Fruit fly (Drosophila melanogaster) whole organism, embryonic: ENCODE measurements around the gene CG31294.

ENCODE experiments used
- BEAF-32 ChIP-seq: fragments of 200-800 bp; sonication (Bioruptor generic); optimal IDR thresholded peaks from 3 replicates; lab custom pipeline; 2017; ENCODE audit warnings: missing biosample characterization, missing genetic modification characterization, mild to moderate bottlenecking, moderate library complexity, missing genetic modification reagents
- CG10274 ChIP-seq: fragments of 200-800 bp; sonication (Bioruptor generic); optimal IDR thresholded peaks from 3 replicates; lab custom pipeline; 2017; ENCODE audit warnings: missing biosample characterization, mild to moderate bottlenecking, missing genetic modification characterization
- CG10979 ChIP-seq: fragments of 200-800 bp; sonication (Bioruptor generic); optimal IDR thresholded peaks from 2 replicates; lab custom pipeline; 2018; ENCODE audit warnings: missing biosample characterization, mild to moderate bottlenecking, missing genetic modification characterization, moderate library complexity
- CG12155 ChIP-seq: fragments of 200-800 bp; sonication (Bioruptor generic); optimal IDR thresholded peaks from 3 replicates; lab custom pipeline; 2016; ENCODE audit warnings: missing biosample characterization, missing genetic modification characterization
- CG15011 ChIP-seq: fragments of 200-800 bp; sonication (Bioruptor generic); optimal IDR thresholded peaks from 3 replicates; lab custom pipeline; 2018; ENCODE audit warnings: missing biosample characterization, mild to moderate bottlenecking, missing genetic modification characterization
- CG15696 ChIP-seq: fragments of 200-800 bp; sonication (Bioruptor generic); optimal IDR thresholded peaks from 2 replicates; lab custom pipeline; 2019; ENCODE audit warnings: missing biosample characterization, mild to moderate bottlenecking, missing genetic modification characterization, moderate library complexity
- CG18619 ChIP-seq: fragments of 200-800 bp; sonication (Bioruptor generic); optimal IDR thresholded peaks from 3 replicates; lab custom pipeline; 2017; ENCODE audit warnings: missing biosample characterization, mild to moderate bottlenecking, missing genetic modification characterization
- CG2199 ChIP-seq: fragments of 200-800 bp; sonication (Bioruptor generic); IDR thresholded peaks from 3 replicates; pipeline ENCODE4 v1.3.6; 2022; ENCODE audit warnings: missing biosample characterization, missing genetic modification characterization
- CG4617 ChIP-seq: fragments of 200-800 bp; sonication (Bioruptor generic); optimal IDR thresholded peaks from 3 replicates; lab custom pipeline; 2016; ENCODE audit warnings: missing biosample characterization, missing genetic modification characterization, borderline replicate concordance
- CG6175 ChIP-seq: fragments of 200-800 bp; sonication (Bioruptor generic); IDR thresholded peaks from 3 replicates; pipeline ENCODE4 v1.3.6; 2022; ENCODE audit warnings: missing biosample characterization, missing genetic modification characterization
- CG7786 ChIP-seq: fragments of 200-800 bp; sonication (Bioruptor generic); optimal IDR thresholded peaks from 2 replicates; lab custom pipeline; 2016; ENCODE audit warnings: missing biosample characterization, missing genetic modification characterization
- CG8281 ChIP-seq: fragments of 200-800 bp; sonication (Bioruptor generic); optimal IDR thresholded peaks from 2 replicates; lab custom pipeline; 2018; ENCODE audit warnings: missing biosample characterization, mild to moderate bottlenecking, missing genetic modification characterization, moderate library complexity
- CG8290 ChIP-seq, 3 experiments: fragments of 200-800 bp; sonication (Bioruptor generic); optimal IDR thresholded peaks; 2 replicates each; lab custom pipeline; 2016 to 2019; ENCODE audit warnings: missing biosample characterization in 3 of 3, missing genetic modification characterization in 3 of 3, mild to moderate bottlenecking in 2 of 3, moderate library complexity in 1 of 3
- CG9215 ChIP-seq: fragments of 200-800 bp; sonication (Bioruptor generic); IDR thresholded peaks from 2 replicates; pipeline ENCODE4 v1.3.6; 2022; ENCODE audit warnings: missing biosample characterization, missing genetic modification characterization
- CG9727 ChIP-seq: fragments of 200-800 bp; sonication (Bioruptor generic); optimal IDR thresholded peaks from 3 replicates; lab custom pipeline; 2017; ENCODE audit warnings: missing biosample characterization, mild to moderate bottlenecking, missing genetic modification characterization
- D19A ChIP-seq: fragments of 200-800 bp; optimal IDR thresholded peaks from 3 replicates; lab custom pipeline; 2019; ENCODE audit warnings: missing biosample characterization, mild to moderate bottlenecking, missing genetic modification characterization, moderate library complexity
- D19B ChIP-seq: fragments of 200-800 bp; sonication (Bioruptor generic); optimal IDR thresholded peaks from 2 replicates; lab custom pipeline; 2017; ENCODE audit warnings: missing biosample characterization, mild to moderate bottlenecking, missing genetic modification characterization
- Elba2 ChIP-seq: fragments of 200-800 bp; sonication (Bioruptor generic); optimal IDR thresholded peaks from 3 replicates; lab custom pipeline; 2016; ENCODE audit warnings: missing biosample characterization, missing genetic modification characterization
- Ets65A ChIP-seq: fragments of 200-800 bp; sonication (Bioruptor generic); peaks from one replicate; lab custom pipeline; 2016; ENCODE audit warnings: missing biosample characterization, missing genetic modification characterization
- Gsc ChIP-seq: fragments of 200-800 bp; sonication (Bioruptor generic); IDR thresholded peaks from 2 replicates; pipeline ENCODE4 v1.3.6; 2022; ENCODE audit warnings: missing biosample characterization, missing genetic modification characterization
- Mrtf ChIP-seq: fragments of 200-800 bp; sonication (Bioruptor generic); IDR thresholded peaks from 3 replicates; pipeline ENCODE4 v1.3.6; 2022; ENCODE audit warnings: missing biosample characterization, missing genetic modification characterization
- Pdp1 ChIP-seq, 2 experiments: fragments of 200-800 bp; sonication (Bioruptor generic); optimal IDR thresholded peaks; 3 replicates each; lab custom pipeline; 2016; ENCODE audit warnings: missing biosample characterization in 2 of 2, missing genetic modification characterization in 2 of 2, mild to moderate bottlenecking in 1 of 2, moderate library complexity in 1 of 2
- Ravus ChIP-seq: fragments of 200-800 bp; sonication (Bioruptor generic); IDR thresholded peaks from 2 replicates; pipeline ENCODE4 v1.3.6; 2022; ENCODE audit warnings: missing biosample characterization, missing genetic modification characterization
- Sin3A ChIP-seq: fragments of >200 bp; optimal IDR thresholded peaks from 2 replicates; lab custom pipeline; 2018
- Sox100B ChIP-seq: fragments of 200-800 bp; sonication (Bioruptor generic); optimal IDR thresholded peaks from 3 replicates; lab custom pipeline; 2018; ENCODE audit warnings: missing biosample characterization, mild to moderate bottlenecking, missing genetic modification characterization
- Sox102F ChIP-seq: fragments of 200-800 bp; sonication (Bioruptor generic); optimal IDR thresholded peaks from 2 replicates; lab custom pipeline; 2018; ENCODE audit warnings: missing biosample characterization, mild to moderate bottlenecking, missing genetic modification characterization, moderate library complexity
- Ssrp ChIP-seq: fragments of 200-800 bp; sonication (Bioruptor generic); optimal IDR thresholded peaks from 2 replicates; lab custom pipeline; 2018; ENCODE audit warnings: missing biosample characterization, mild to moderate bottlenecking, missing genetic modification characterization, moderate library complexity
- TFAM ChIP-seq: fragments of 200-800 bp; sonication (Bioruptor generic); optimal IDR thresholded peaks from 2 replicates; lab custom pipeline; 2017; ENCODE audit warnings: missing biosample characterization, missing genetic modification characterization, inconsistent platforms
- Taf1 ChIP-seq: fragments of 200-800 bp; sonication (Bioruptor generic); IDR thresholded peaks from 2 replicates; pipeline ENCODE4 v1.3.6; 2022; ENCODE audit warnings: missing biosample characterization, missing genetic modification characterization
- ci ChIP-seq: fragments of 200-800 bp; sonication (Bioruptor generic); IDR thresholded peaks from 3 replicates; pipeline ENCODE4 v1.3.6; 2022; ENCODE audit warnings: missing biosample characterization, missing genetic modification characterization
- crc ChIP-seq: fragments of 200-800 bp; sonication (Bioruptor generic); optimal IDR thresholded peaks from 2 replicates; lab custom pipeline; 2016; ENCODE audit warnings: missing biosample characterization, missing genetic modification characterization
- da ChIP-seq: fragments of 200-800 bp; sonication (Bioruptor generic); optimal IDR thresholded peaks from 2 replicates; lab custom pipeline; 2016; ENCODE audit warnings: missing biosample characterization, missing genetic modification characterization
- dmrt99B ChIP-seq: fragments of 200-800 bp; sonication (Bioruptor generic); optimal IDR thresholded peaks from 2 replicates; lab custom pipeline; 2018; ENCODE audit warnings: missing biosample characterization, mild to moderate bottlenecking, missing genetic modification characterization, moderate library complexity
- ems ChIP-seq: fragments of 200-800 bp; sonication (Bioruptor generic); optimal IDR thresholded peaks from 3 replicates; lab custom pipeline; 2016; ENCODE audit warnings: missing biosample characterization, missing genetic modification characterization
- eve ChIP-seq, 2 experiments: fragments of >200 bp; optimal IDR thresholded peaks; 2 replicates each; lab custom pipeline; 2017; ENCODE audit warnings: missing biosample characterization in 2 of 2, missing genetic modification characterization in 2 of 2
- grau ChIP-seq: fragments of 200-800 bp; optimal IDR thresholded peaks from 3 replicates; lab custom pipeline; 2019; ENCODE audit warnings: missing biosample characterization, mild to moderate bottlenecking, missing genetic modification characterization, moderate library complexity
- inv ChIP-seq: fragments of 200-800 bp; sonication (Bioruptor generic); IDR thresholded peaks from 2 replicates; pipeline ENCODE4 v1.3.6; 2022; ENCODE audit warnings: missing biosample characterization, missing genetic modification characterization; ENCODE audit not compliant: partially characterized antibody
- lmd ChIP-seq: fragments of 200-800 bp; sonication (Bioruptor generic); IDR thresholded peaks from 2 replicates; pipeline ENCODE4 v1.3.6; 2022; ENCODE audit warnings: missing biosample characterization, missing genetic modification characterization
- lov ChIP-seq, 2 experiments: fragments of 200-800 bp in 1 of 2; fragments of >200 bp in 1 of 2; sonication (Bioruptor generic) in 1 of 2; IDR thresholded peaks in 1 of 2; optimal IDR thresholded peaks in 1 of 2; 2 replicates in 1 of 2; 3 replicates in 1 of 2; pipeline versions ENCODE4 v1.3.6 to Lab custom; 2017 to 2022; ENCODE audit warnings: missing biosample characterization in 1 of 2, missing genetic modification characterization in 1 of 2
- mirr ChIP-seq: fragments of 200-800 bp; sonication (Bioruptor generic); optimal IDR thresholded peaks from 3 replicates; lab custom pipeline; 2018; ENCODE audit warnings: missing biosample characterization, mild to moderate bottlenecking, missing genetic modification characterization
- nom ChIP-seq: fragments of 200-800 bp; sonication (Bioruptor generic); optimal IDR thresholded peaks from 2 replicates; lab custom pipeline; 2017; ENCODE audit warnings: missing biosample characterization, missing genetic modification characterization, mild to moderate bottlenecking, moderate library complexity, missing genetic modification reagents
- odd ChIP-seq: fragments of 200-800 bp; sonication (Bioruptor generic); optimal IDR thresholded peaks from 2 replicates; lab custom pipeline; 2017; ENCODE audit warnings: missing biosample characterization, mild to moderate bottlenecking, missing genetic modification characterization
- pfk ChIP-seq: fragments of 200-800 bp; sonication (Bioruptor generic); optimal IDR thresholded peaks from 2 replicates; lab custom pipeline; 2018; ENCODE audit warnings: missing biosample characterization, mild to moderate bottlenecking, missing genetic modification characterization, moderate library complexity
- sens ChIP-seq: fragments of 200-800 bp; sonication (Bioruptor generic); peaks from one replicate; lab custom pipeline; 2016; ENCODE audit warnings: missing biosample characterization, missing genetic modification characterization
- sim ChIP-seq: fragments of 200-800 bp; sonication (Bioruptor generic); IDR thresholded peaks from 2 replicates; pipeline ENCODE4 v1.3.6; 2022; ENCODE audit warnings: missing biosample characterization, missing genetic modification characterization
- sima ChIP-seq: fragments of 200-800 bp; sonication (Bioruptor generic); optimal IDR thresholded peaks from 2 replicates; lab custom pipeline; 2016; ENCODE audit warnings: missing biosample characterization, missing genetic modification characterization
- sisA ChIP-seq: fragments of 200-800 bp; sonication (Bioruptor generic); IDR thresholded peaks from 2 replicates; pipeline ENCODE4 v1.3.6; 2022; ENCODE audit warnings: missing biosample characterization, missing genetic modification characterization
- slbo ChIP-seq: fragments of 200-800 bp; sonication (Bioruptor generic); IDR thresholded peaks from 2 replicates; pipeline ENCODE4 v1.3.6; 2022; ENCODE audit warnings: missing biosample characterization, missing genetic modification characterization
- trh ChIP-seq: fragments of 200-800 bp; sonication (Bioruptor generic); optimal IDR thresholded peaks from 2 replicates; lab custom pipeline; 2016; ENCODE audit warnings: missing biosample characterization, missing genetic modification characterization
- wor ChIP-seq: fragments of 200-800 bp; sonication (Bioruptor generic); IDR thresholded peaks from 2 replicates; pipeline ENCODE4 v1.3.6; 2022; ENCODE audit warnings: missing biosample characterization, missing genetic modification characterization

Gene CG31294

dm6 chr3R:15677074-15677409 lies 39.3 kb downstream of the CG31294 start:
- no peak for TF ChIP-seq CG8290 (GFP tag; optimal IDR thresholded peaks at IDR 0.05; lab: Kevin White, UChicago)
- TF ChIP-seq CG8290 (tag; optimal IDR thresholded peaks at IDR 0.05; lab: Kevin White, UChicago): no peak
- no peak for TF ChIP-seq CG4617 (GFP tag; lab: Kevin White, UChicago)
- no peak for TF ChIP-seq da
- peak in 1 of 2 experiments; percentile 75 for TF ChIP-seq eve (GFP tag; optimal IDR thresholded peaks at IDR 0.05; lab: Kevin White, UChicago)
- no peak for TF ChIP-seq ci (GFP tag; lab: Robert Waterston, UW)
- TF ChIP-seq lov (optimal IDR thresholded peaks at IDR 0.05; lab: Kevin White, UChicago): no peak
- 0 out of 3 replicates have a peak, but pooled peaks have one; percentile 25 for TF ChIP-seq lov (GFP tag; IDR thresholded peaks at IDR 0.05; lab: Robert Waterston, UW)
- TF ChIP-seq Ets65A: no peak
- no peak for TF ChIP-seq dmrt99B (tag; lab: Kevin White, UChicago)
- TF ChIP-seq Ssrp: no peak
- TF ChIP-seq Taf1 (GFP tag; lab: Robert Waterston, UW): no peak
- no peak for TF ChIP-seq mirr
- TF ChIP-seq grau: no peak
- TF ChIP-seq Mrtf: no peak
- no peak for TF ChIP-seq nom
- TF ChIP-seq Sox102F (GFP tag; lab: Kevin White, UChicago): peak; percentile 9
- TF ChIP-seq sima (GFP tag; lab: Kevin White, UChicago): no peak
- TF ChIP-seq crc: no peak
- TF ChIP-seq CG7786 (GFP tag; lab: Kevin White, UChicago): no peak
- TF ChIP-seq CG10274 (GFP tag; lab: Kevin White, UChicago): peak; percentile 4
- no peak for TF ChIP-seq CG9215 (GFP tag; lab: Robert Waterston, UW)
- TF ChIP-seq Elba2 (GFP tag; lab: Kevin White, UChicago): no peak
- TF ChIP-seq lmd: 0 out of 2 replicates have a peak, but pooled peaks have one; percentile 13
- TF ChIP-seq trh (GFP tag; lab: Kevin White, UChicago): no peak
- TF ChIP-seq BEAF-32 (GFP tag; lab: Kevin White, UChicago): no peak
- no peak for TF ChIP-seq odd (GFP tag; lab: Kevin White, UChicago)
- peak in 1 of 2 experiments; percentile 97 for TF ChIP-seq Pdp1 (GFP tag; optimal IDR thresholded peaks at IDR 0.05; lab: Kevin White, UChicago)

dm6 chr3R:15676186-15677073 lies 40.0 kb downstream of the CG31294 start:
- TF ChIP-seq ems (GFP tag; lab: Kevin White, UChicago): no peak
- 0 out of 2 replicates have a peak, but pooled peaks have one; percentile 31 for TF ChIP-seq sim (GFP tag; lab: Robert Waterston, UW)
- no peak for TF ChIP-seq inv (GFP tag; lab: Robert Waterston, UW)
- no peak for TF ChIP-seq TFAM (GFP tag; lab: Kevin White, UChicago)
- no peak for TF ChIP-seq D19B (GFP tag; lab: Kevin White, UChicago)
- TF ChIP-seq Gsc (GFP tag; lab: Robert Waterston, UW): no peak
- TF ChIP-seq wor (GFP tag; lab: Robert Waterston, UW): no peak
- TF ChIP-seq sens (GFP tag; lab: Kevin White, UChicago): peak; percentile 94
- TF ChIP-seq Ravus (GFP tag; lab: Robert Waterston, UW): no peak
- peak; percentile 16 for TF ChIP-seq CG8281 (tag; lab: Kevin White, UChicago)
- TF ChIP-seq CG15696: peak; percentile 4
- TF ChIP-seq CG10979 (tag; lab: Kevin White, UChicago): peak; percentile 54
- peak; percentile 34 for TF ChIP-seq D19A (tag; lab: Kevin White, UChicago)
- TF ChIP-seq BEAF-32 (GFP tag; lab: Kevin White, UChicago): no peak
- TF ChIP-seq Sin3A (lab: Kevin White, UChicago): no peak
- peak; percentile 48 for TF ChIP-seq sisA
- TF ChIP-seq CG2199 (GFP tag; lab: Robert Waterston, UW): no peak
- TF ChIP-seq Sox100B (GFP tag; lab: Kevin White, UChicago): peak; percentile 27
- no peak for TF ChIP-seq CG12155 (GFP tag; lab: Kevin White, UChicago)
- no peak for TF ChIP-seq pfk (GFP tag; lab: Kevin White, UChicago)
- TF ChIP-seq slbo: no peak
- TF ChIP-seq CG9727 (GFP tag; lab: Kevin White, UChicago): peak; percentile 33
- no peak for TF ChIP-seq CG15011 (GFP tag; lab: Kevin White, UChicago)
- TF ChIP-seq CG18619 (GFP tag; lab: Kevin White, UChicago): peak; percentile 50
- no peak for TF ChIP-seq CG6175 (GFP tag; lab: Robert Waterston, UW)
